Fruit fly (Drosophila melanogaster) whole organism, embryonic: ENCODE measurements around the gene CG14958.

ENCODE experiments used
- Atf3 ChIP-seq: fragments of 200-800 bp; sonication (Bioruptor generic); optimal IDR thresholded peaks from 3 replicates; lab custom pipeline; 2016; ENCODE audit warnings: missing biosample characterization, missing genetic modification characterization
- BEAF-32 ChIP-seq: fragments of 200-800 bp; sonication (Bioruptor generic); optimal IDR thresholded peaks from 3 replicates; lab custom pipeline; 2017; ENCODE audit warnings: missing biosample characterization, missing genetic modification characterization, mild to moderate bottlenecking, moderate library complexity, missing genetic modification reagents
- CG11247 ChIP-seq: fragments of 200-800 bp; sonication (Bioruptor generic); IDR thresholded peaks from 2 replicates; pipeline ENCODE4 v1.3.6; 2022; ENCODE audit warnings: missing biosample characterization, missing genetic modification characterization
- CG11696 ChIP-seq: fragments of 200-800 bp; sonication (Bioruptor generic); IDR thresholded peaks from 2 replicates; pipeline ENCODE4 v1.3.6; 2022; ENCODE audit warnings: missing biosample characterization, missing genetic modification characterization
- CG13894 ChIP-seq: fragments of 200-800 bp; sonication (Bioruptor generic); optimal IDR thresholded peaks from 3 replicates; lab custom pipeline; 2018; ENCODE audit warnings: missing biosample characterization, mild to moderate bottlenecking, missing genetic modification characterization, moderate library complexity
- CG14441 ChIP-seq: fragments of 200-800 bp; sonication (Bioruptor generic); IDR thresholded peaks from 2 replicates; pipeline ENCODE4 v1.3.6; 2022; ENCODE audit warnings: missing biosample characterization, missing genetic modification characterization
- CG14667 ChIP-seq: fragments of 200-800 bp; sonication (Bioruptor generic); IDR thresholded peaks from 2 replicates; pipeline ENCODE4 v1.3.6; 2022; ENCODE audit warnings: missing biosample characterization, missing genetic modification characterization
- CG14710 ChIP-seq: fragments of 200-800 bp; sonication (Bioruptor generic); optimal IDR thresholded peaks from 3 replicates; lab custom pipeline; 2019; ENCODE audit warnings: missing biosample characterization, mild to moderate bottlenecking, missing genetic modification characterization, moderate library complexity
- CG14965 ChIP-seq: fragments of 200-800 bp; sonication (Bioruptor generic); optimal IDR thresholded peaks from 2 replicates; lab custom pipeline; 2016; ENCODE audit warnings: missing biosample characterization, missing genetic modification characterization, borderline replicate concordance
- CG17361 ChIP-seq: fragments of 200-800 bp; sonication (Bioruptor generic); IDR thresholded peaks from 3 replicates; pipeline ENCODE4 v1.3.6; 2022; ENCODE audit warnings: missing biosample characterization, missing genetic modification characterization
- CG18262 ChIP-seq: fragments of 200-800 bp; optimal IDR thresholded peaks from 3 replicates; lab custom pipeline; 2019; ENCODE audit warnings: missing biosample characterization, mild to moderate bottlenecking, missing genetic modification characterization, moderate library complexity
- CG2712 ChIP-seq: fragments of 200-800 bp; optimal IDR thresholded peaks from 3 replicates; lab custom pipeline; 2019; ENCODE audit warnings: missing biosample characterization, mild to moderate bottlenecking, missing genetic modification characterization, moderate library complexity
- CG34422 ChIP-seq: fragments of 200-800 bp; sonication (Bioruptor generic); IDR thresholded peaks from 3 replicates; pipeline ENCODE4 v1.3.6; 2022; ENCODE audit warnings: missing biosample characterization, missing genetic modification characterization
- CG3847 ChIP-seq: fragments of 200-800 bp; sonication (Bioruptor generic); IDR thresholded peaks from 2 replicates; pipeline ENCODE4 v1.3.6; 2022; ENCODE audit warnings: missing biosample characterization, missing genetic modification characterization
- CG3995 ChIP-seq: fragments of 200-800 bp; sonication (Bioruptor generic); optimal IDR thresholded peaks from 3 replicates; lab custom pipeline; 2016; ENCODE audit warnings: missing biosample characterization, missing genetic modification characterization
- CG4617 ChIP-seq: fragments of 200-800 bp; sonication (Bioruptor generic); optimal IDR thresholded peaks from 3 replicates; lab custom pipeline; 2016; ENCODE audit warnings: missing biosample characterization, missing genetic modification characterization, borderline replicate concordance
- CG7839 ChIP-seq: fragments of 200-800 bp; sonication (Bioruptor generic); optimal IDR thresholded peaks from 3 replicates; lab custom pipeline; 2018; ENCODE audit warnings: missing biosample characterization, mild to moderate bottlenecking, missing genetic modification characterization, moderate library complexity
- CG8924 ChIP-seq: fragments of 200-800 bp; optimal IDR thresholded peaks from 3 replicates; lab custom pipeline; 2019; ENCODE audit warnings: missing biosample characterization, mild to moderate bottlenecking, missing genetic modification characterization, moderate library complexity
- Drgx ChIP-seq: fragments of 200-800 bp; sonication (Bioruptor generic); IDR thresholded peaks from 2 replicates; pipeline ENCODE4 v1.3.6; 2022; ENCODE audit warnings: missing biosample characterization, missing genetic modification characterization
- E2f2 ChIP-seq: fragments of 200-800 bp; sonication (Bioruptor generic); IDR thresholded peaks from 2 replicates; pipeline ENCODE4 v1.3.6; 2022; ENCODE audit warnings: missing biosample characterization, missing genetic modification characterization
- Fer2 ChIP-seq: fragments of 200-800 bp; sonication (Bioruptor generic); optimal IDR thresholded peaks from 2 replicates; lab custom pipeline; 2018; ENCODE audit warnings: missing biosample characterization, mild to moderate bottlenecking, missing genetic modification characterization, moderate library complexity
- Hr3 ChIP-seq: fragments of 200-800 bp; sonication (Bioruptor generic); optimal IDR thresholded peaks from 3 replicates; lab custom pipeline; 2016; ENCODE audit warnings: missing biosample characterization, missing genetic modification characterization
- Lhr ChIP-seq: fragments of 200-800 bp; sonication (Bioruptor generic); optimal IDR thresholded peaks from 3 replicates; lab custom pipeline; 2017; ENCODE audit warnings: mild to moderate bottlenecking, missing biosample characterization, missing genetic modification reagents, missing genetic modification characterization
- MESR4 ChIP-seq: fragments of 200-800 bp; sonication (Bioruptor generic); optimal IDR thresholded peaks from 2 replicates; lab custom pipeline; 2018; ENCODE audit warnings: missing biosample characterization, mild to moderate bottlenecking, missing genetic modification characterization, moderate library complexity
- Mad ChIP-seq: fragments of 200-800 bp; sonication (Bioruptor generic); optimal IDR thresholded peaks from 2 replicates; lab custom pipeline; 2016; ENCODE audit warnings: missing biosample characterization, missing genetic modification characterization
- Max ChIP-seq: fragments of 200-800 bp; sonication (Bioruptor generic); optimal IDR thresholded peaks from 2 replicates; lab custom pipeline; 2016; ENCODE audit warnings: missing biosample characterization, mild to moderate bottlenecking, missing genetic modification characterization
- Sox102F ChIP-seq: fragments of 200-800 bp; sonication (Bioruptor generic); optimal IDR thresholded peaks from 2 replicates; lab custom pipeline; 2018; ENCODE audit warnings: missing biosample characterization, mild to moderate bottlenecking, missing genetic modification characterization, moderate library complexity
- Tbp ChIP-seq: fragments of >200 bp; optimal IDR thresholded peaks from 2 replicates; lab custom pipeline; 2018; ENCODE audit warnings: missing biosample characterization, missing genetic modification characterization
- Xrp1 ChIP-seq: fragments of 200-800 bp; sonication (Bioruptor generic); IDR thresholded peaks from 2 replicates; pipeline ENCODE4 v1.3.6; 2022; ENCODE audit warnings: missing biosample characterization, missing genetic modification characterization
- YL-1 ChIP-seq: fragments of 200-800 bp; sonication (Bioruptor generic); optimal IDR thresholded peaks from 3 replicates; lab custom pipeline; 2017; ENCODE audit warnings: missing biosample characterization, mild to moderate bottlenecking, missing genetic modification characterization
- al ChIP-seq: fragments of 200-800 bp; sonication (Bioruptor generic); IDR thresholded peaks from 2 replicates; pipeline ENCODE4 v1.3.6; 2022; ENCODE audit warnings: missing biosample characterization, missing genetic modification characterization
- danr ChIP-seq: fragments of 200-800 bp; sonication (Bioruptor generic); IDR thresholded peaks from 2 replicates; pipeline ENCODE4 v1.3.6; 2022; ENCODE audit warnings: missing biosample characterization, missing genetic modification characterization
- dpn ChIP-seq, 2 experiments: fragments of 200-800 bp; sonication (Bioruptor generic); optimal IDR thresholded peaks; 3 replicates each; lab custom pipeline; 2016; ENCODE audit warnings: missing biosample characterization in 2 of 2, missing genetic modification characterization in 2 of 2
- emc ChIP-seq: fragments of 200-800 bp; sonication (Bioruptor generic); optimal IDR thresholded peaks from 2 replicates; lab custom pipeline; 2016; ENCODE audit warnings: missing biosample characterization, missing genetic modification characterization
- ewg ChIP-seq: fragments of 200-800 bp; sonication (Bioruptor generic); optimal IDR thresholded peaks from 3 replicates; lab custom pipeline; 2017; ENCODE audit warnings: mild to moderate bottlenecking, missing biosample characterization, missing genetic modification reagents, missing genetic modification characterization
- exex ChIP-seq: fragments of 200-800 bp; sonication (Bioruptor generic); optimal IDR thresholded peaks from 4 replicates; lab custom pipeline; 2018; ENCODE audit warnings: missing biosample characterization, mild to moderate bottlenecking, missing genetic modification characterization, moderate library complexity
- gfzf ChIP-seq: fragments of 200-800 bp; sonication (Bioruptor generic); optimal IDR thresholded peaks from 2 replicates; lab custom pipeline; 2016; ENCODE audit warnings: missing biosample characterization, mild to moderate bottlenecking, missing genetic modification characterization, moderate library complexity
- grn ChIP-seq: fragments of 200-800 bp; sonication (Bioruptor generic); optimal IDR thresholded peaks from 3 replicates; lab custom pipeline; 2017; ENCODE audit warnings: missing biosample characterization, missing genetic modification characterization
- kah ChIP-seq: fragments of 200-800 bp; sonication (Bioruptor generic); optimal IDR thresholded peaks from 2 replicates; lab custom pipeline; 2018; ENCODE audit warnings: missing biosample characterization, mild to moderate bottlenecking, missing genetic modification characterization
- lbe ChIP-seq: fragments of 200-800 bp; sonication (Bioruptor generic); optimal IDR thresholded peaks from 2 replicates; lab custom pipeline; 2016; ENCODE audit warnings: missing biosample characterization, mild to moderate bottlenecking, missing genetic modification characterization
- nau ChIP-seq: fragments of 200-800 bp; sonication (Bioruptor generic); optimal IDR thresholded peaks from 3 replicates; lab custom pipeline; 2017; ENCODE audit warnings: missing biosample characterization, mild to moderate bottlenecking, missing genetic modification characterization, missing genetic modification reagents
- pum ChIP-seq: fragments of 200-800 bp; sonication (Bioruptor generic); optimal IDR thresholded peaks from 2 replicates; lab custom pipeline; 2016; ENCODE audit warnings: missing biosample characterization, missing genetic modification characterization
- sqz ChIP-seq: fragments of 200-800 bp; sonication (Bioruptor generic); optimal IDR thresholded peaks from 3 replicates; lab custom pipeline; 2018; ENCODE audit warnings: missing biosample characterization, mild to moderate bottlenecking, missing genetic modification characterization
- stwl ChIP-seq: fragments of 200-800 bp; sonication (Bioruptor generic); optimal IDR thresholded peaks from 3 replicates; lab custom pipeline; 2018; ENCODE audit warnings: missing biosample characterization, mild to moderate bottlenecking, missing genetic modification characterization, moderate library complexity
- trem ChIP-seq: fragments of 200-800 bp; optimal IDR thresholded peaks from 3 replicates; lab custom pipeline; 2019; ENCODE audit warnings: missing biosample characterization, mild to moderate bottlenecking, missing genetic modification characterization, moderate library complexity
- tx ChIP-seq: fragments of 200-800 bp; sonication (Bioruptor generic); optimal IDR thresholded peaks from 2 replicates; lab custom pipeline; 2016; ENCODE audit warnings: missing biosample characterization, missing genetic modification characterization
- zen ChIP-seq: fragments of 200-800 bp; sonication (Bioruptor generic); optimal IDR thresholded peaks from 3 replicates; lab custom pipeline; 2018; ENCODE audit warnings: missing biosample characterization, mild to moderate bottlenecking, missing genetic modification characterization, moderate library complexity

The CG14958 gene

dm6 chr3L:3169107-3169506 lies 20.7 kb upstream of the CG14958 start, which contains the start of the genes CG32278 and CG32281 (continued):
- TF ChIP-seq CG4617 (GFP tag; lab: Kevin White, UChicago) (peak; percentile 28), CG11696 (no peak), BEAF-32 (GFP tag; lab: Kevin White, UChicago) (peak; percentile 11), pum (GFP tag; lab: Kevin White, UChicago) (no peak), stwl (tag; lab: Kevin White, UChicago) (peak; percentile 41), grn (GFP tag; lab: Kevin White, UChicago) (no peak), CG13894 (tag; lab: Kevin White, UChicago) (no peak), al (no peak), Hr3 (no peak), dpn (GFP tag; optimal IDR thresholded peaks at IDR 0.05; lab: Kevin White, UChicago) (no peak), YL-1 (GFP tag; lab: Kevin White, UChicago) (peak; percentile 40), CG14710 (peak; percentile 18), gfzf (GFP tag; lab: Kevin White, UChicago) (peak; percentile 54), Xrp1 (GFP tag; lab: Robert Waterston, UW) (no peak), CG11247 (no peak), CG14667 (no peak), MESR4 (peak; percentile 47), Max (GFP tag; lab: Kevin White, UChicago) (peak; percentile 9), trem (tag; lab: Kevin White, UChicago) (peak; percentile 41), lbe (GFP tag; lab: Kevin White, UChicago) (no peak), CG3995 (GFP tag; lab: Kevin White, UChicago) (peak; percentile 67), Mad (GFP tag; lab: Kevin White, UChicago) (no peak), Atf3 (GFP tag; lab: Kevin White, UChicago) (no peak)

dm6 chr3L:3172445-3172844 lies 17.3 kb upstream of the CG14958 start, which contains the start of gene CG14963:
TSS of gene CG14963 (minus strand) at chr3L:3172545.
- TF ChIP-seq CG18262 (no peak), sqz (GFP tag; lab: Kevin White, UChicago) (no peak), danr (no peak), ewg (no peak)

- TF ChIP-seq CG34422 (GFP tag; lab: Robert Waterston, UW) (0 out of 3 replicates have a peak, but pooled peaks have one; percentile 7), zen (tag; lab: Kevin White, UChicago) (no peak), E2f2 (GFP tag; lab: Robert Waterston, UW) (no peak), Lhr (GFP tag; lab: Kevin White, UChicago) (no peak), emc (GFP tag; lab: Kevin White, UChicago) (no peak), kah (GFP tag; lab: Kevin White, UChicago) (peak; percentile 92)
These were observed 11.9 kb upstream of the CG14958 start for dm6 chr3L:3177872-3178271.

dm6 chr3L:3178530-3179096 lies 11.2 kb upstream of the CG14958 start, which contains the start of the genes MnM and Girdin:
TSS of gene MnM (minus strand) at chr3L:3178580.
TSS of gene Girdin (plus strand) at chr3L:3178930.
- peak; percentile 24 for TF ChIP-seq Fer2 (tag; lab: Kevin White, UChicago)
- TF ChIP-seq tx (GFP tag; lab: Kevin White, UChicago), result peak; percentile 74
- no peak; the same call in none of the 3 replicates for TF ChIP-seq CG17361 (GFP tag; lab: Robert Waterston, UW)
- no peak for TF ChIP-seq CG7839 (tag; lab: Kevin White, UChicago)
- TF ChIP-seq CG4617 (GFP tag; lab: Kevin White, UChicago), result peak; percentile 84
- peak; percentile 39 for TF ChIP-seq Tbp (GFP tag; lab: Kevin White, UChicago)
- peak; percentile 73 for TF ChIP-seq CG3847
- TF ChIP-seq CG14441 (GFP tag; lab: Robert Waterston, UW), result 0 out of 2 replicates have a peak, but pooled peaks have one; percentile 19
- TF ChIP-seq Drgx (GFP tag; lab: Robert Waterston, UW), result no peak
- TF ChIP-seq CG8924 (tag; lab: Kevin White, UChicago), result peak; percentile 46
- no peak for TF ChIP-seq Sox102F (GFP tag; lab: Kevin White, UChicago)
- TF ChIP-seq nau (GFP tag; lab: Kevin White, UChicago), result no peak
- peak; percentile 38 for TF ChIP-seq CG14965 (GFP tag; lab: Kevin White, UChicago)
- TF ChIP-seq exex (tag; lab: Kevin White, UChicago), result no peak
- TF ChIP-seq zen (tag; lab: Kevin White, UChicago), result peak; percentile 54
- TF ChIP-seq CG2712 (tag; lab: Kevin White, UChicago), result peak; percentile 55
